Fruit fly (Drosophila melanogaster) whole organism, adult: ENCODE data around the gene Nazo.

Experiments used
- CG11617 ChIP-seq: fragments of 200-800 bp; sonication (Bioruptor generic); optimal IDR thresholded peaks from 2 replicates; lab custom pipeline; 2017; ENCODE audit warnings: mild to moderate bottlenecking, missing biosample characterization, missing genetic modification reagents, missing genetic modification characterization
- CG12768 ChIP-seq: fragments of 200-800 bp; sonication (Bioruptor generic); optimal IDR thresholded peaks from 2 replicates; lab custom pipeline; 2017; ENCODE audit warnings: missing biosample characterization, missing genetic modification characterization, mild to moderate bottlenecking, moderate library complexity, missing genetic modification reagents
- CG14711 ChIP-seq: fragments of 200-800 bp; sonication (Bioruptor generic); optimal IDR thresholded peaks from 2 replicates; lab custom pipeline; 2018; ENCODE audit warnings: missing biosample characterization, mild to moderate bottlenecking, missing genetic modification characterization, moderate library complexity
- CG1620 ChIP-seq: fragments of 200-800 bp; sonication (Bioruptor generic); optimal IDR thresholded peaks from 2 replicates; lab custom pipeline; 2016; ENCODE audit warnings: missing biosample characterization, missing genetic modification characterization
- CG33017 ChIP-seq: fragments of 200-800 bp; sonication (Bioruptor generic); optimal IDR thresholded peaks from 2 replicates; lab custom pipeline; 2018; ENCODE audit warnings: missing biosample characterization, mild to moderate bottlenecking, missing genetic modification characterization, moderate library complexity
- CG5204 ChIP-seq: fragments of 200-800 bp; sonication (Bioruptor generic); optimal IDR thresholded peaks from 2 replicates; lab custom pipeline; 2016; ENCODE audit warnings: missing biosample characterization, missing genetic modification characterization
- CG7045 ChIP-seq: fragments of 200-800 bp; sonication (Bioruptor generic); optimal IDR thresholded peaks from 2 replicates; lab custom pipeline; 2017; ENCODE audit warnings: missing biosample characterization, mild to moderate bottlenecking, missing genetic modification characterization
- CG7101 ChIP-seq: fragments of 200-800 bp; sonication (Bioruptor generic); optimal IDR thresholded peaks from 2 replicates; lab custom pipeline; 2018; ENCODE audit warnings: missing biosample characterization, mild to moderate bottlenecking, missing genetic modification characterization, moderate library complexity
- Clk ChIP-seq: fragments of 200-800 bp; sonication (Bioruptor generic); optimal IDR thresholded peaks from 2 replicates; lab custom pipeline; 2017; ENCODE audit warnings: missing biosample characterization, missing genetic modification characterization
- Crg-1 ChIP-seq: fragments of 200-800 bp; sonication (Bioruptor generic); optimal IDR thresholded peaks from 2 replicates; lab custom pipeline; 2016; ENCODE audit warnings: missing biosample characterization, missing genetic modification characterization
- Hr96 ChIP-seq: fragments of 200-800 bp; sonication (Bioruptor generic); optimal IDR thresholded peaks from 2 replicates; lab custom pipeline; 2016; ENCODE audit warnings: missing biosample characterization, missing genetic modification characterization
- Mnt ChIP-seq: fragments of 200-800 bp; sonication (Bioruptor generic); optimal IDR thresholded peaks from 2 replicates; lab custom pipeline; 2016; ENCODE audit warnings: missing biosample characterization, mild to moderate bottlenecking, missing genetic modification characterization
- bab1 ChIP-seq: fragments of 200-800 bp; sonication (Bioruptor generic); optimal IDR thresholded peaks from 3 replicates; lab custom pipeline; 2019; ENCODE audit warnings: missing biosample characterization, mild to moderate bottlenecking, missing genetic modification characterization, moderate library complexity
- cic ChIP-seq: fragments of 200-800 bp; sonication (Bioruptor generic); optimal IDR thresholded peaks from 2 replicates; lab custom pipeline; 2017; ENCODE audit warnings: missing biosample characterization, mild to moderate bottlenecking, missing genetic modification characterization, moderate library complexity
- cnc ChIP-seq, 2 experiments: fragments of >200 bp; optimal IDR thresholded peaks; 2 replicates each; lab custom pipeline; 2017
- kay ChIP-seq: fragments of 200-800 bp; sonication (Bioruptor generic); peaks from one replicate; lab custom pipeline; 2016; ENCODE audit warnings: missing biosample characterization, missing genetic modification characterization, borderline replicate concordance
- ovo ChIP-seq: fragments of 200-800 bp; sonication (Bioruptor generic); optimal IDR thresholded peaks from 2 replicates; lab custom pipeline; 2016; ENCODE audit warnings: missing biosample characterization, missing genetic modification characterization
- pad ChIP-seq: fragments of 200-800 bp; sonication (Bioruptor generic); optimal IDR thresholded peaks from 3 replicates; lab custom pipeline; 2017; ENCODE audit warnings: missing biosample characterization, missing genetic modification characterization, mild to moderate bottlenecking, moderate library complexity, missing genetic modification reagents
- tj ChIP-seq: fragments of 200-800 bp; sonication (Bioruptor generic); optimal IDR thresholded peaks from 3 replicates; lab custom pipeline; 2017; ENCODE audit warnings: missing biosample characterization, mild to moderate bottlenecking, missing genetic modification characterization, moderate library complexity
- toe ChIP-seq: fragments of 200-800 bp; sonication (Bioruptor generic); optimal IDR thresholded peaks from 2 replicates; lab custom pipeline; 2016; ENCODE audit warnings: missing biosample characterization, missing genetic modification characterization

The Nazo gene

dm6 chr3R:8269740-8270139 is 17.9 kb upstream of the Nazo start, which contains the start of gene CG9630:
Gene CG9630, minus strand, starts transcription at chr3R:8269896.
- TF ChIP-seq CG1620 (GFP tag; lab: Kevin White, UChicago) (no peak), bab1 (GFP tag; lab: Kevin White, UChicago) (peak; percentile 56), pad (no peak), Mnt (GFP tag; lab: Kevin White, UChicago) (peak; percentile 100), CG7101 (tag; lab: Kevin White, UChicago) (peak; percentile 4)

dm6 chr3R:8272573-8273165 is 15.0 kb upstream of the Nazo start:
- TF ChIP-seq Crg-1: no peak
- no peak for TF ChIP-seq kay (GFP tag; lab: Kevin White, UChicago)
- no peak for TF ChIP-seq CG7045 (GFP tag; lab: Kevin White, UChicago)

- TF ChIP-seq CG14711 (tag; lab: Kevin White, UChicago) (no peak), ovo (GFP tag; lab: Kevin White, UChicago) (no peak), CG7045 (GFP tag; lab: Kevin White, UChicago) (no peak), cnc (optimal IDR thresholded peaks at IDR 0.05; lab: Kevin White, UChicago) (no peak)
Measured at dm6 chr3R:8275031-8275430, 12.6 kb upstream of the Nazo start.

dm6 chr3R:8277494-8278293 is 10.0 kb upstream of the Nazo start, which contains the start of gene ato:
Gene ato, plus strand, starts transcription at chr3R:8278052.
- no peak for TF ChIP-seq pad
- no peak for TF ChIP-seq tj (GFP tag; lab: Kevin White, UChicago)
- TF ChIP-seq kay (GFP tag; lab: Kevin White, UChicago): no peak
- no peak for TF ChIP-seq Mnt (GFP tag; lab: Kevin White, UChicago)
- TF ChIP-seq bab1 (GFP tag; lab: Kevin White, UChicago): no peak
- no peak for TF ChIP-seq Hr96
- TF ChIP-seq cnc (optimal IDR thresholded peaks at IDR 0.05; lab: Kevin White, UChicago): no peak
- TF ChIP-seq CG7101 (tag; lab: Kevin White, UChicago): no peak
- no peak for TF ChIP-seq Crg-1
- TF ChIP-seq CG33017: no peak
- TF ChIP-seq CG5204 (GFP tag; lab: Kevin White, UChicago): no peak
- TF ChIP-seq CG12768 (GFP tag; lab: Kevin White, UChicago): no peak
- no peak for TF ChIP-seq ovo (GFP tag; lab: Kevin White, UChicago)

dm6 chr3R:8279970-8280369 is 7.7 kb upstream of the Nazo start:
- TF ChIP-seq Hr96: no peak
- TF ChIP-seq ovo (GFP tag; lab: Kevin White, UChicago): no peak

- TF ChIP-seq bab1 (GFP tag; lab: Kevin White, UChicago) (no peak), Clk (no peak), cnc (optimal IDR thresholded peaks at IDR 0.05; lab: Kevin White, UChicago) (no peak), CG5204 (GFP tag; lab: Kevin White, UChicago) (no peak), tj (GFP tag; lab: Kevin White, UChicago) (no peak), cic (GFP tag; lab: Kevin White, UChicago) (no peak), ovo (GFP tag; lab: Kevin White, UChicago) (no peak), Crg-1 (no peak), Hr96 (no peak), CG7101 (tag; lab: Kevin White, UChicago) (no peak), kay (GFP tag; lab: Kevin White, UChicago) (no peak), toe (GFP tag; lab: Kevin White, UChicago) (no peak), CG14711 (tag; lab: Kevin White, UChicago) (no peak), CG1620 (GFP tag; lab: Kevin White, UChicago) (no peak), CG7045 (GFP tag; lab: Kevin White, UChicago) (no peak), pad (no peak)
Measured at dm6 chr3R:8282727-8283126, 4.9 kb upstream of the Nazo start.

dm6 chr3R:8284234-8284633 is 3.4 kb upstream of the Nazo start:
- TF ChIP-seq pad (no peak), CG14711 (tag; lab: Kevin White, UChicago) (no peak), kay (GFP tag; lab: Kevin White, UChicago) (no peak), CG33017 (no peak), Hr96 (no peak), CG1620 (GFP tag; lab: Kevin White, UChicago) (no peak), CG5204 (GFP tag; lab: Kevin White, UChicago) (no peak), CG11617 (GFP tag; lab: Kevin White, UChicago) (no peak), CG7045 (GFP tag; lab: Kevin White, UChicago) (no peak)
